Worm (Caenorhabditis elegans) whole organism, young adult: Measurements from ENCODE around the gene T23E1.3.

Source experiments
- K12H6.12 ChIP-seq: fragments of 200-800 bp; sonication (Bioruptor generic); optimal IDR thresholded peaks from 2 replicates; lab custom pipeline; 2018; ENCODE audit warnings: mild to moderate bottlenecking, missing genetic modification characterization, missing compliant biosample characterization
- Y67H2A.10 ChIP-seq: fragments of 200-800 bp; sonication (Bioruptor generic); conservative IDR thresholded peaks from 2 replicates; pipeline ENCODE4 v1.3.6; 2022; ENCODE audit warnings: missing genetic modification reagents, missing genetic modification characterization, missing compliant biosample characterization
- hmg-20 ChIP-seq: fragments of 200-800 bp; sonication (Bioruptor generic); IDR thresholded peaks from 2 replicates; pipeline ENCODE4 v1.3.6; 2022; ENCODE audit warnings: missing genetic modification reagents, missing genetic modification characterization, missing compliant biosample characterization
- nhr-90 ChIP-seq: sonication (generic microtip); optimal IDR thresholded peaks from 2 replicates; lab custom pipeline; 2016; ENCODE audit warnings: missing genotype, mild to moderate bottlenecking, missing genetic modification characterization, missing compliant biosample characterization
- sdz-38 ChIP-seq: sonication (generic microtip); optimal IDR thresholded peaks from 2 replicates; lab custom pipeline; 2016; ENCODE audit warnings: missing genotype, missing genetic modification characterization, missing compliant biosample characterization
- sea-2 ChIP-seq: fragments of 200-800 bp; sonication (Bioruptor generic); IDR thresholded peaks from 2 replicates; pipeline ENCODE4 v1.3.6; 2022; ENCODE audit warnings: missing genetic modification characterization, missing compliant biosample characterization
- snpc-3.4 ChIP-seq: sonication (generic microtip); optimal IDR thresholded peaks from 2 replicates; lab custom pipeline; 2017; ENCODE audit warnings: missing genetic modification characterization, mild to moderate bottlenecking, missing compliant biosample characterization, antibody characterized with exemption, moderate library complexity, missing genotype, missing genetic modification reagents
- unc-62 ChIP-seq: fragments of 150-350 bp; optimal IDR thresholded peaks from 2 replicates; lab custom pipeline; 2014; ENCODE audit warnings: missing biosample characterization, missing genetic modification reagents, missing genetic modification characterization
- ztf-25 ChIP-seq: fragments of 200-800 bp; sonication (Bioruptor generic); IDR thresholded peaks from 2 replicates; pipeline ENCODE4 v1.3.6; 2022; ENCODE audit warnings: missing genetic modification reagents, missing genetic modification characterization, missing compliant biosample characterization

DNA sequence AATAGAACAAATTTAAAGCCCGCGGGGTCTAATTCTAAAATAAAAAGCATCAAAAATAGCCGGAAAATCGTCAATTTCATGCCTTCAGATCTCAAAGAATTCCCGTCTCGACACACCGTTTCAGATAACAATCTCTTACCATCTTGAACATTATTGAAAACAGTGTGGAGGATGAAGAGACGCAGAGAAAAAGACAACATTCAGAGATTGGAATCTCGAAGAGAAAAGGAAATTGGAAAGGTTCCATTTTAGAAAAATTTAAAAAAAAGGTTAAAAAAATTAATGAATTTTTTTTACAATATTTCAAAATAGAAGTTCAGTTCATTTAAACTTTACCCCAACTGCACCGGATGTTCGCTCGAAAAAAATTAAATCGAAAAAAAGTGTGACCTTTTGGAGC is 48.7 kb upstream of the T23E1.3 start:
- TF ChIP-seq sea-2 (GFP tag; lab: Robert Waterston, UW) (no peak), nhr-90 (no peak), ztf-25 (GFP tag; lab: Robert Waterston, UW) (no peak), unc-62 (GFP tag; lab: Kevin White, UChicago) (no peak), sdz-38 (tag; lab: Kevin White, UChicago) (no peak), K12H6.12 (tag; lab: Kevin White, UChicago) (no peak), snpc-3.4 (tag; lab: Kevin White, UChicago) (no peak), Y67H2A.10 (no peak), hmg-20 (GFP tag; lab: Robert Waterston, UW) (no peak)
